Worm (Caenorhabditis elegans) whole organism, dauer: ENCODE measurements around the gene bed-2.

Experiments
- unc-62 ChIP-seq: sonication (generic microtip); optimal IDR thresholded peaks from 2 replicates; lab custom pipeline; 2017; ENCODE audit warnings: missing biosample characterization, missing genetic modification reagents, missing genetic modification characterization

The bed-2 gene

ce11 chrIII:11470311-11470858 is at the start of gene bed-2:
Gene bed-2, minus strand, starts transcription at chrIII:11470808.
- no peak for TF ChIP-seq unc-62 (GFP tag; lab: Kevin White, UChicago)

DNA sequence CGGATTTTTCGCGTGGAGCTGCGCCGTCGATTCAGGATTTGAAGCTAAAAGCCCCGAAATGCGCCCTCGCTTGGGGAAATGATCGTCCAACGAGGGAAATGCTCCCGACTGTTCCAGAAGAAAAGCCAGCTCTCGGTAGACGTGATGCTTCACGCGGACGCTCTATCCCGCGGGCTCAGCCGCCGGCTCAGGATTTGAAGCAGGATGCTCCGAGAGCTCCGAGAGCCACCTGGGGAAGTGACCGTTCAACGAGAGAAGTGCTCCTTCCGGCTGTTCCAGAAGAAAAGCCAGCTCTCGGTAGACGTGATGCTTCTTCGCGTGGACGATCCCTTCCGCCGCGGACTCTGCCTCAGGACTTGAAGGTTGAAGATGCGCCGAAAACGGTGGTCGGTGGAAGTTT is 40.2 kb upstream of the bed-2 start:
- TF ChIP-seq unc-62 (GFP tag; lab: Kevin White, UChicago) = no peak

DNA sequence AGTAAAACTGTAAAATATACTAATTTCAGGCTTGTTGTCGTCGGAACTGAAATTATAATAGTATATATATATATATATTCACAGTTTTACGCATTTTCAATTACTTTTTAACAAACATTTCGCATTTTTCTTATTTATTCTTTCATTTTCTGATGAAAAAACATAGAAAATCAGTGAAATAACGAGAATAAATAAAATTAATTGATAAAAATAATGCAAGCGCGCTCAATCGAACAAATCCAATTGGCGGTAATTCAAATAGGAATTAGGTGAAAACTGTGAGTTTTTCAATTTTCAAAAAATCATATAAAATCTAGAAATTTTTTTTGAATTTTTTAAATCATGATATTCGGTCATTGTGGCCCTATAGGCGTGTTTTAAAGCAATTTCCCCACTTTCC is 39.5 kb upstream of the bed-2 start:
- no peak for TF ChIP-seq unc-62 (GFP tag; lab: Kevin White, UChicago)

DNA sequence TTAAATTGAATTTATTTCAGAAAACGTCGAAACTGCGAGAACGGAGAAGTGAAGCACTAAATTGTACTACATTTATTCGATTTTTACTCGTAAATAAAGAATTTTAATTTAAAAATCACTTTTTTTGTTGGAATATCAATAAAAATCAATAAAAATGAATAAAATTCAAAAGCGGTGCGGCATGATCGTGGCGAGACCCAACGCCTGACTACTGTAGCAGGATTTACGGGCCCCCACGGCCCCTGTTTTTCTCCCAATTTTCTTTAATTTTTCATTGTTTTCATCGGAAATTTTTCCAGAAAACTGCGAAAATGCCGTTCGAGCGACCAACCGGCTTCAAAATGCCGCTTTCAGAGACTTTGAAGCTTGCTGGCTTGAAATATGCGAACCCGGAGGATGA is 38.2 kb upstream of the bed-2 start, which contains the start of gene Y66D12A.19:
Gene Y66D12A.19, plus strand, starts transcription at position 266 of the 400 bp plus-strand sequence.
- no peak for TF ChIP-seq unc-62 (GFP tag; lab: Kevin White, UChicago)

DNA sequence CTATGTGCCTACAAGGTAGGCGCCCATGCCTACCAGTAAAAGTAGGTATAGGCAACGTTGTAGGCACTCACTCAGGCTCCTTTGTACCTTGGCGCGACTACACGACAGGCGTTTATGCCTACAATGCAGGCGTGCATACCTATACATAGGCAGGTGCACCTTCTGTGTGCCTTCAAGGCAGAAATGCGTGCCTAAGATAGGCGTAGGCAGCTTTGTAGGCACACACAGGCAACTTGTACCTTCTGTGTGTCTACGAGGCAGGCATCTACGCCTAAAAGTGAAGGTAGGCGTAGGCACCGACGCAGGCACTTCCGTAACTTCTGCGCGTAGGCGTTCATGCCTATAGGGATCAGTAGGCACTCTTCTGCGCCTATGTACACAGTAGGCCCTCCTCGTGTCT is 35.0 kb upstream of the bed-2 start:
- no peak for TF ChIP-seq unc-62 (GFP tag; lab: Kevin White, UChicago)

DNA sequence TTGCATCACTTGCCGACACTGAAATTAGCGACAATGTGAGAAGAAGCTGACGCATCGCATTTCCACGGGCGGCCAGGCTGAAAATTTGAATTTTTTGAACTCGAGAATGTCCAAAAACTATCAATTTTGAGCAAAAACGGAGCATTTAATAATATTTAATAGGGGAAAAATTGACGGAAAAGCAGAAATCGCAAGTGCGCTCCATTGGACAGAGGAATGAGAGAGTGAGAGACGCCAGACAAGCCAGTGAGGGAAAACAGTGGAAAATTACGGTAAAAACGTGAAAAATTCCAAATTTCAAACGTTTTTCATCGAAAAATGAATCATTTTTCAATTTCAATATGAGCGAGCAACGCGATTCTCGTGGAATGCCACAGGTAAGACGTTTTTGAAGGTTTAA is 34.6 kb upstream of the bed-2 start, which contains the start of the genes Y66D12A.21 and spe-6:
Gene Y66D12A.21, minus strand, starts transcription at position 90 of the 400 bp plus-strand sequence.
Gene spe-6, plus strand, starts transcription at position 276 of the 400 bp plus-strand sequence.
- no peak for TF ChIP-seq unc-62 (GFP tag; lab: Kevin White, UChicago)

DNA sequence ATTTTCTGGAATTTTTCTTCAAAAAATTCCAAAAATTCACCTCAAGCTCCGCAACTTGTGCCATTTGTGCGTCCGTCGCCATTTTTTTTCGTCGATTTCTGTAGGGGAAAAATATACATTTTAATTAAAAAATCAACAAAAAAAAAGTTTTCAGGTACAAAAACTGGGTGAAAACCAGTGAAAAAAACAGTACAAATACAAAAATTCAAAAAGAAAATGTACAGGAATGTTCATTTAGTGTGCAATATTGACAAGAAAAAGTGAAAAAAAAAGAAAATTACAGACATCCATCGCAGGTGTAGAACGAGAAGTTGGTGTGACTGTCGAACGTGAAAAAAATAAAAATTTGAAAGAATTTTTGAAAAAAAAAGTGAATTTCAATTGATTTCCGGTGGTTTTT is 32.1 kb upstream of the bed-2 start, which contains the start of gene tin-10:
Gene tin-10, minus strand, starts transcription at position 101 of the 400 bp plus-strand sequence.
- TF ChIP-seq unc-62 (GFP tag; lab: Kevin White, UChicago) = no peak

- TF ChIP-seq unc-62 (GFP tag; lab: Kevin White, UChicago) = no peak
These were observed 30.0 kb upstream of the bed-2 start, which contains the start of gene nars-2 for ce11 chrIII:11500647-11501046. Gene nars-2, minus strand, starts transcription at chrIII:11500747.

ce11 chrIII:11496496-11496895 is 25.9 kb upstream of the bed-2 start, which contains the start of gene Y66D12A.24:
Gene Y66D12A.24, plus strand, starts transcription at chrIII:11496865.
- no peak for TF ChIP-seq unc-62 (GFP tag; lab: Kevin White, UChicago)

DNA sequence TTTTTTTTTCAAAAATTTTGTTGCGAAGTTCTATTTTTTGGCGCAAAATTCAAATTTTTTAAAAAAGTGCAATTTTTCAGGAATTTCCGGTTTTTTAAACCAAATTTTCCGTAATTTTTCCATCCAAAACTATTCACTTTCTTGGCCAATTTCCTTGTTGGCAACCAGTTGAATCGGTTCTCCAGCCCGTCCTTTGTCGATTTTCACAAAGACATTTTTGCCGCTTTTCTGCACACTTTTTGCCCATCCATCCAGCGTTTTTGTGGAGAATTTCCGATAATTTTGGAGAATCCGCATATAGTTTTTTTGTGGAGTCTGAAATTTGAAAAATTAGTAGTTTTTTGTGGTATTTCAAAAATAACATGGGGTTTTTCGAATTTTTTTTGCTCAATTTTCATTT is 21.9 kb upstream of the bed-2 start:
- no peak for TF ChIP-seq unc-62 (GFP tag; lab: Kevin White, UChicago)

- no peak for TF ChIP-seq unc-62 (GFP tag; lab: Kevin White, UChicago)
These were observed 19.6 kb upstream of the bed-2 start for ce11 chrIII:11490221-11490620.

- TF ChIP-seq unc-62 (GFP tag; lab: Kevin White, UChicago) = no peak
These were observed 19.0 kb upstream of the bed-2 start for ce11 chrIII:11489601-11490000.

DNA sequence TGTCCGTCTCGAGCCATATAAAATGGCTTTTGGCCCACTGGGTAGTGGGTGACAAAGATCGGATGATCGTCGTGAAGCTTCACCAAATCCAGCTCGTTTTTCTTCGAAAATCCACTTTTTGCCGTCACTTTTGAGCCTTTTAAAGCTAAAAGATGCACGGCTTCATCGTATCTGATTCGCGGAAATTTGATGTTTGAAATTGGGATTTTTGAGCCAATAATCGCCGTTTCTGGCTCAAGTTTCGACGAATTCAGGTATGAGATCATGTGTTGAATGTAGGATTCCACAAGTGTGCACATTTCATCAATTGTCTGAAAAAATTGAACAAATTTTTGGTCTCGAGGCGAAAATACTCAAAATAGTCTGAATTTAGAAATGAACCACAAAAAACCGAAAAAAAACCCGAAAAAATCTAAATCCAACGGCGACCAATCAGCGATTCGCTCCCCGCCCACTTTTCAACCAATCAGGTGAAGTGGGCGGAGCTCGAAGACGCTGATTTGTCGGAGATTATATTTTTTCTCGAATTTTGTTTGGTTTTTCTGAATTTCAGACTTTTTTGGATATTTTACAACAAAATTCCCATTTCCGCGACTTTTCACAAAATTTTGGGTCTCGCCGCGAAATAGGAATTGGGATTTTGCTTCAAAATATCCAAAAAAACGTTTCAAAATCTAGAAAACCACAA is 18.2 kb upstream of the bed-2 start:
- no peak for TF ChIP-seq unc-62 (GFP tag; lab: Kevin White, UChicago)

DNA sequence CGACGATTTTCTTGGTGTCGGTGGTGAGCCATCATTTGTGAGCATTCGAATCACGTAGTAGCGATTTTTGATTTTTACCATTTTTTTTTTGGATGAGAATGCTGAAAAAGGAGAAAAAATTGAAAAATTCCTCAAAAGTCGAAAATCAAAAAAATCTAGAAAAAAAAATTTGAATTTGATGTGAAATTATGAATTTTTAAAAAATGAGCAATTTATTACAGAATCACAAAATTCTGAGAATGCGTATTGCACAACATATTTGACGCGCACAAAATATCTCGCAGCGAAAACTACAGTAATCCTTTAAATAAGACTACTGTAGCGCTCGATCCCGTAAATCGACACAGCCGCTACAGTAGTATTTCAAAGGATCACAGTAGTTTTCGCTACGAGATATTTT is 16.6 kb upstream of the bed-2 start, which contains the start of gene popl-5:
Gene popl-5, minus strand, starts transcription at position 101 of the 400 bp plus-strand sequence.
- no peak for TF ChIP-seq unc-62 (GFP tag; lab: Kevin White, UChicago)

DNA sequence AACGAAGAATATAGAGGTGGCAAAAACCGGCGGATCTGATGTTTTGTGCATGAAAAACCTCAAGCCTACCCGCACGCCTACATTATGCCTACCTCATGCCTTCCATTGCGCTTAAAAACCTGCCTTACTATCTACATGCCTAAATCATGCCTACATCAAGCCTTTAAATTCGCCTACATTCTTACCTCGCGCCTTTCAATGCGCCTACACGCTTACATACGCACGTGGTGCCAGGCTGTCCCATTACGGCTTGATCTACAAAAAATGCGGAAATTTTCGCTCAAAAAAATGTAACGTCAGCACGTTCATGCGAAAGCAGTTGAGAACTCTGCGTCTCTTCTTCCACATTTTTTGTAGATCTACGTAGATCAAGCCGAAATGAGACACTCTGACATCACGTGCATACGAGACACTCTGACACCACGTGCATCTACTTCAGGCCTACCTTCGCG is 13.6 kb upstream of the bed-2 start, which contains the start of gene fbxa-220:
Gene fbxa-220, minus strand, starts transcription at position 51 of the 452 bp plus-strand sequence.
- no peak for TF ChIP-seq unc-62 (GFP tag; lab: Kevin White, UChicago)

DNA sequence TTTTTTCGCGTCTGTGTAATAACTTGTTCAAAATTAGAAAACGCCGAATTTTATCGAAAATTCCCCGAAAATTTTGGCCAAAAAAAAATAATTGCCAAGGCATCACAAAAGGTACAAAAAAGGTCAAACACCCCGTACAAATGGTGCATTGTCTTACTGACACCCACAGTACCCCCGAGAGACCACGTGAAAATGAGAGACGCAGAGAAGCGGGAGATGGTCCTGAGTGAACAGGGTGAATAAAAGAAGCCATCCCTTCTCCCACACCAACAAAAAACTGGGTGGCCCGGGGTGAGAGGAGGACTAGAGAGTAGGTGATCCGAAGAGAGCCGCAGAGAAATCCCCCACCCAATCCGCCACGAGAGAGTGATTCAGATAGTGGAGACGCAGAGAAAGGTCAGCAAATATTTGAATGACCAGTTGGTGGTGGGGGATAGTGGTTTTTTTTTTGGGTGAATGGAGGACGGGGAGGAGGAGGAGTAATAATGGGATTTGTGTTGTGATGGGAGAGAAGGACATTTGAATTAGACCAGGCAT is 10.8 kb upstream of the bed-2 start:
- no peak for TF ChIP-seq unc-62 (GFP tag; lab: Kevin White, UChicago)
